Worm (Caenorhabditis elegans): ENCODE measurements around the gene F23H12.3.

The F23H12.3 gene

ce11 chrV:12344845-12345244 lies at the start of gene F23H12.3:
TSS of gene F23H12.3 (plus strand) at chrV:12345145.
- TF ChIP-seq unc-62 (GFP tag; optimal IDR thresholded peaks at IDR 0.05), result no peak

- TF ChIP-seq unc-62 (GFP tag; optimal IDR thresholded peaks at IDR 0.05), result no peak
These were observed 49.4 kb upstream of the F23H12.3 start for ce11 chrV:12295520-12295919.

ce11 chrV:12296122-12296521 lies 48.8 kb upstream of the F23H12.3 start:
- no peak for TF ChIP-seq unc-62 (GFP tag; optimal IDR thresholded peaks at IDR 0.05)

- TF ChIP-seq unc-62 (GFP tag; optimal IDR thresholded peaks at IDR 0.05), result no peak
These were observed 48.2 kb upstream of the F23H12.3 start for ce11 chrV:12296794-12297193.

ce11 chrV:12298184-12298583 lies 46.8 kb upstream of the F23H12.3 start:
- TF ChIP-seq unc-62 (GFP tag; optimal IDR thresholded peaks at IDR 0.05), result no peak

ce11 chrV:12299244-12299766 lies 45.6 kb upstream of the F23H12.3 start:
- no peak for TF ChIP-seq unc-62 (GFP tag; optimal IDR thresholded peaks at IDR 0.05)

ce11 chrV:12300166-12300565 lies 44.8 kb upstream of the F23H12.3 start:
- TF ChIP-seq unc-62 (GFP tag; optimal IDR thresholded peaks at IDR 0.05), result no peak

ce11 chrV:12300780-12301460 lies 44.0 kb upstream of the F23H12.3 start:
- no peak for TF ChIP-seq unc-62 (GFP tag; optimal IDR thresholded peaks at IDR 0.05)

- no peak for TF ChIP-seq unc-62 (GFP tag; optimal IDR thresholded peaks at IDR 0.05)
These were observed 42.9 kb upstream of the F23H12.3 start, which contains the start of the genes frm-7 and F55C5.17 for ce11 chrV:12301985-12302591. TSS of gene frm-7 (plus strand) at chrV:12302484. TSS of gene F55C5.17 (plus strand) at chrV:12302541.

ce11 chrV:12303453-12304077 lies 41.4 kb upstream of the F23H12.3 start:
- TF ChIP-seq unc-62 (GFP tag; optimal IDR thresholded peaks at IDR 0.05), result no peak

ce11 chrV:12305677-12306076 lies 39.3 kb upstream of the F23H12.3 start:
- TF ChIP-seq unc-62 (GFP tag; optimal IDR thresholded peaks at IDR 0.05), result no peak

ce11 chrV:12307011-12307540 lies 37.9 kb upstream of the F23H12.3 start, which contains the start of gene srg-45:
TSS of gene srg-45 (plus strand) at chrV:12307490.
- no peak for TF ChIP-seq unc-62 (GFP tag; optimal IDR thresholded peaks at IDR 0.05)

- TF ChIP-seq unc-62 (GFP tag; optimal IDR thresholded peaks at IDR 0.05), result no peak
These were observed 34.7 kb upstream of the F23H12.3 start, which contains the start of gene hpo-30 for ce11 chrV:12310256-12310655. TSS of gene hpo-30 (minus strand) at chrV:12310356.

- TF ChIP-seq unc-62 (GFP tag; optimal IDR thresholded peaks at IDR 0.05), result no peak
These were observed 30.5 kb upstream of the F23H12.3 start for ce11 chrV:12314413-12314812.

- no peak for TF ChIP-seq unc-62 (GFP tag; optimal IDR thresholded peaks at IDR 0.05)
These were observed 28.9 kb upstream of the F23H12.3 start for ce11 chrV:12316076-12316475.

ce11 chrV:12317080-12317479 lies 27.9 kb upstream of the F23H12.3 start, which contains the start of gene R04F11.3:
TSS of gene R04F11.3 (minus strand) at chrV:12317180.
- no peak for TF ChIP-seq unc-62 (GFP tag; optimal IDR thresholded peaks at IDR 0.05)
